Worm (Caenorhabditis elegans): Measurements from ENCODE around the gene gnrr-6.

The gnrr-6 gene

DNA sequence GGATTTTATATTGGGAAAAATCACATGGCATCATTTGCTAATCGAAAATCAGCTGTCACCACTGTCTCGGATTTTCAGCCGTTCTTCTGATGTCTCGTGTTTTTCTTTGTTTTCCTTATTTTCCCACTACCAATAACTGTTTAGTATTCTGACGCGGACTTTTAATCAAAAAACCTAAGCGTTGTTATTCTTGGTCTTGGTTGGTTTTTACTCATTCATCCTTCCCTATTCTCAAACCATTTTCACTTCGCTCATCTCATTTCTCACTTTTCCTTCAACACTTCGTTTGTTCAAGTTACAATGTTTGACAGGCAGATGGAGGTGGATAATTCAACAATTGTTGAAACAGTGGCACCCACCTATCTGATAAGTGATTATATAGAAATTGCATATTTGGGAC, at the start of gene gnrr-6:
Gene gnrr-6, plus strand, starts transcription at position 301 of the 400 bp plus-strand sequence.
- TF ChIP-seq spr-1 (tag; optimal IDR thresholded peaks at IDR 0.05) (no peak), hmg-1.1 (GFP tag; IDR thresholded peaks at IDR 0.05) (no peak), R02D3.7 (tag; optimal IDR thresholded peaks at IDR 0.05) (no peak), unc-39 (tag; optimal IDR thresholded peaks at IDR 0.05) (no peak), mep-1 (tag; optimal IDR thresholded peaks at IDR 0.05) (no peak), ZK546.5 (tag; optimal IDR thresholded peaks at IDR 0.05) (no peak), ceh-44 (GFP tag; IDR thresholded peaks at IDR 0.05) (no peak), zip-11 (GFP tag; IDR thresholded peaks at IDR 0.05) (no peak), daf-19 (GFP tag; conservative IDR thresholded peaks at IDR 0.05) (no peak), lin-15B (tag; optimal IDR thresholded peaks at IDR 0.05) (no peak), aly-2 (tag; optimal IDR thresholded peaks at IDR 0.05) (no peak), madf-5 (GFP tag; IDR thresholded peaks at IDR 0.05) (no peak)

DNA sequence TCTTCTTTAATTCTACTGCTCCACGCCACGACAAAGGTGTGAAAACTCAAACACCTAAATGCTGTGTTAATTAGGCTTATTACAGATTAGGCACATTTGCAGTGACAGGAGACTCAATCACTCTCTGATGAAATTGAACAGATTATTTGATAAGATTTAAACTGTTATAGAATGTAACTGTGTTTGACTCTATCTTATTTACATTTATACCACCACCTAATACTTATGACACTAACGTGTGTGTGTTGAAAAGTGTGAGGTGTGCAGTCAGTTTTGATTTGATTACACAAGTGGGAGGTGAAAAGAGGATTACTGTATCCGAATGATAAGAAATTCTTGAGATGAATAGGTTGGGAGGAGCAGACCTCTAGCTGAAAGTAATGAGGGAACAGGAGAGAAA, 46.4 kb upstream of the gnrr-6 start:
- TF ChIP-seq pqm-1 (tag; optimal IDR thresholded peaks at IDR 0.05) = peak; percentile 45
- TF ChIP-seq zfp-2 (tag; optimal IDR thresholded peaks at IDR 0.05) = no peak

DNA sequence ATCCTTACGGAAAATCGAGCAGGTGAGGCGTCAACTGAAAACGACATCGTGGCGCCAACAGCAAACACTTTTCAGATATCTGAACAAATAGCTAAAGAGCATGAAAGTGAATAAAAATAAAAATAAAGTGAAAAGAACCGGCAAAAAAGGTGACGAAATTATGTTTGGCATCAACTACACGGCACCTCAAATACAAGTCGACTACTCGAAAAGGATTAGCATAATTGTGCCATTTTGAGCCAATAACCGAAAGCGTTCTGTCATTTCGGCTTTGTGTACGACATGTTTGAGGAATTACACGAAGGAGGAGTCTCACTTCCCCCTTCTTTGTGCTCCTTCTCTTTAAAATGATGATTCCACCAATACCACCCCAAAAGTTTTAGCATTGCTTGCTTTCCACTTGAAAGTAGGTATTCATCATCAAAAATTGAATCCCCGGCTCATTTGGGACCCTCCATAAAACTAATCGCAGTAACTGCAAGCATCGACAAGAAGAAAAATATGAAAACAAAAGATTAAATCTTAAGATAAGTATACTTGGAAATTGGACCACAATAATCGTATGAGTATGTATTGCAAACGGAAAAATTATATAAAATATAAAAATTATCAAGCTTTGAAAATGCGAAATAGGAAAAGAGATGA, 43.8 kb upstream of the gnrr-6 start:
- TF ChIP-seq unc-62 (GFP tag; optimal IDR thresholded peaks at IDR 0.05 in 1 of 2) (peak in 1 of 2 experiments; percentile 99), unc-62 (tag; optimal IDR thresholded peaks at IDR 0.05) (no peak), lir-3 (tag; optimal IDR thresholded peaks at IDR 0.05) (no peak)

DNA sequence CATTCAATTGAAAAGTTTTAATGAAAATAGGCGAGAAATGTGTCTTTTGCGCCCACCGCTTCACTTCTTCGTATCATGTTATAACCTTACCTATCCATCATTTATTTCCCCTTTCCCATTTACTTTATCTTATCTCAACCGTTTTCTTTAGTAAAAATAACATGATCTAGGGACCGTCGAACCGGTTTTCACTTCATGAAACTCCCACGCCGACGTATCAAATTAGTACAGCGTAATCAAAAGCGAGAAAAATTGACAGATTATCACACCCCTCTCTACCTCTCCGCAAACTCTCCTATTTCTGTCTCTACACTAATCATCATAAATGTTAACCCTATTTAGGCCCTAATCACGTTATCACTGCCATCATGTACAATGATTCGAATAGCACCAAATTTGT, 41.7 kb upstream of the gnrr-6 start:
- TF ChIP-seq D1046.2 (GFP tag; IDR thresholded peaks at IDR 0.05) = no peak
- peak; percentile 10 for TF ChIP-seq nhr-28 (tag; optimal IDR thresholded peaks at IDR 0.05)
- TF ChIP-seq hlh-30 (tag; optimal IDR thresholded peaks at IDR 0.05; ENCODE audit: insufficient read depth) = peak; percentile 19
- no peak for TF ChIP-seq cey-2 (tag; optimal IDR thresholded peaks at IDR 0.05; ENCODE audit: borderline replicate concordance, insufficient read depth)

DNA sequence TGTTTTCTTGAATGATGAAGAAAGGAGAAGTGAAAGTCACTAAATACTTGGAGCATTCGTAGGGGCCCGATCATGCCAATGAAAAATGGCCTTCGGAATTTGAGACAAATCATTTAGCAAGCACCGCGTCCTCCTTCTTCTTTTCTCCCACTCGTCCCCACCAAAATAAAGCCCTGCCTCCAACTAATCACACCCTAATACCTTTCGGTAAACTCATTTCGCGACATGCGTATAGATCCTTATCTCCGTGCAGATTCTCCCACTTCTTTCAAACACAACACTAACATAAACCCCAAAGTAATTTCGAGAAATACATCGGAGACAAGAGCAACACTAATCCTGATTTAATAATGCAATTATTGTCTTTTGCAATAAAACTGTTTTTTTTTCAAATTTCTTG, 41.1 kb upstream of the gnrr-6 start:
- TF ChIP-seq unc-62 (GFP tag; optimal IDR thresholded peaks at IDR 0.05 in 1 of 2) (peak in 1 of 2 experiments; percentile 88), unc-62 (tag; optimal IDR thresholded peaks at IDR 0.05) (no peak), duxl-1 (tag; optimal IDR thresholded peaks at IDR 0.05; ENCODE audit: poor library complexity) (no peak)

DNA sequence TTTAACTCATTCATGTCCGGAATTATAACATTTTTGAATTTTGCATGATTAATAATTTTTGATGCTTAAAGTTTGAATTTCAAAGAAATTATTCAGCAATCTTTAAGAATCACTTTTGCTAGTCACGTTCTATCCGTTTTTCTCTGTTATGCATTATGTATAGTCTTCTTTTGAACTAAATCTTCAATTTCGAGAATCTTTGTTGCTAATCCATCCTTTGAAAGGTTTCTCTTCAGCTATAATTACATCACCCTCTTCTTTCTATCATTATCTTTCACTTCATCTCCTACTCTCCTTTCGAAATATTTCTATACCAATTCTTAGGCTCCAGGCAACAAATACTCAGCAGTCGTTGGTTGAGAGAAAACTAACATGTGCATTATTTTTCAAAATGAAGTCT, 27.2 kb upstream of the gnrr-6 start:
- TF ChIP-seq lin-13 (GFP tag; optimal IDR thresholded peaks at IDR 0.05) (no peak), nhr-25 (tag; optimal IDR thresholded peaks at IDR 0.05; ENCODE audit: borderline replicate concordance, insufficient read depth) (no peak), arid-1 (GFP tag; conservative IDR thresholded peaks at IDR 0.05) (no peak), jun-1 (tag; optimal IDR thresholded peaks at IDR 0.05) (no peak), sdz-12 (GFP tag; optimal IDR thresholded peaks at IDR 0.05) (no peak), dmd-9 (GFP tag; IDR thresholded peaks at IDR 0.05) (no peak), tra-1 (GFP tag; IDR thresholded peaks at IDR 0.05) (no peak), nhr-11 (tag; optimal IDR thresholded peaks at IDR 0.05) (no peak), lim-7 (GFP tag; IDR thresholded peaks at IDR 0.05) (no peak), nhr-48 (tag; optimal IDR thresholded peaks at IDR 0.05) (no peak), hmg-1.1 (GFP tag; IDR thresholded peaks at IDR 0.05) (no peak)
